Worm (Caenorhabditis elegans) whole organism, L4/young adult: ENCODE measurements around the gene fbxl-2.

Experiments
- W03F9.2 ChIP-seq: fragments of 150-350 bp; optimal IDR thresholded peaks from 2 replicates; lab custom pipeline; 2014; ENCODE audit warnings: missing biosample characterization, missing genetic modification characterization
- dao-5 ChIP-seq: sonication (generic microtip); optimal IDR thresholded peaks from 2 replicates; lab custom pipeline; 2016; ENCODE audit warnings: missing genotype, missing genetic modification characterization, moderate library complexity, missing compliant biosample characterization
- him-1 ChIP-seq: sonication (generic microtip); optimal IDR thresholded peaks from 2 replicates; lab custom pipeline; 2016; ENCODE audit warnings: missing genotype, missing genetic modification reagents, missing genetic modification characterization, missing compliant biosample characterization

ce11 chrIII:4792560-4793136 lies 35.6 kb downstream of the fbxl-2 start, which contains the start of gene mip-1:
- TF ChIP-seq W03F9.2 (no peak), him-1 (no peak), dao-5 (tag; lab: Kevin White, UChicago) (no peak)
